Fruit fly (Drosophila melanogaster) whole organism, prepupa: ENCODE data around the gene niki.

Experiments used
- Blimp-1 ChIP-seq: fragments of 200-800 bp; sonication (Bioruptor generic); optimal IDR thresholded peaks from 3 replicates; lab custom pipeline; 2017; ENCODE audit warnings: missing biosample characterization, missing genetic modification characterization, mild to moderate bottlenecking, moderate library complexity, missing genetic modification reagents
- CG10631 ChIP-seq: fragments of 200-800 bp; sonication (Bioruptor generic); optimal IDR thresholded peaks from 2 replicates; lab custom pipeline; 2016; ENCODE audit warnings: missing biosample characterization, missing genetic modification characterization
- CG11294 ChIP-seq: fragments of 200-800 bp; sonication (Bioruptor generic); IDR thresholded peaks from 2 replicates; pipeline ENCODE4 v1.3.6; 2022; ENCODE audit warnings: missing biosample characterization, missing genetic modification characterization
- CG11762 ChIP-seq: fragments of 200-800 bp; sonication (Bioruptor generic); optimal IDR thresholded peaks from 3 replicates; lab custom pipeline; 2016; ENCODE audit warnings: missing biosample characterization, missing genetic modification characterization; ENCODE audit not compliant: insufficient read depth
- CG11902 ChIP-seq: fragments of 200-800 bp; sonication (Bioruptor generic); optimal IDR thresholded peaks from 3 replicates; lab custom pipeline; 2016; ENCODE audit warnings: missing biosample characterization, missing genetic modification characterization
- CG15336 ChIP-seq: fragments of 200-800 bp; sonication (Bioruptor generic); IDR thresholded peaks from 2 replicates; pipeline ENCODE4 v1.3.6; 2022; ENCODE audit warnings: missing biosample characterization, missing genetic modification characterization
- CG1621 ChIP-seq: fragments of 200-800 bp; sonication (Bioruptor generic); optimal IDR thresholded peaks from 3 replicates; lab custom pipeline; 2018; ENCODE audit warnings: missing biosample characterization, mild to moderate bottlenecking, missing genetic modification characterization
- CG16779 ChIP-seq: fragments of 200-800 bp; sonication (Bioruptor generic); optimal IDR thresholded peaks from 3 replicates; lab custom pipeline; 2017; ENCODE audit warnings: missing biosample characterization, mild to moderate bottlenecking, missing genetic modification characterization
- CG3032 ChIP-seq: fragments of 200-800 bp; optimal IDR thresholded peaks from 2 replicates; lab custom pipeline; 2019; ENCODE audit warnings: missing biosample characterization, mild to moderate bottlenecking, missing genetic modification characterization, moderate library complexity
- CG31627 ChIP-seq: fragments of 200-800 bp; sonication (Bioruptor generic); optimal IDR thresholded peaks from 3 replicates; lab custom pipeline; 2016; ENCODE audit warnings: missing biosample characterization, missing genetic modification characterization
- CG32006 ChIP-seq: fragments of 200-800 bp; sonication (Bioruptor generic); optimal IDR thresholded peaks from 3 replicates; lab custom pipeline; 2017; ENCODE audit warnings: missing biosample characterization, mild to moderate bottlenecking, missing genetic modification characterization
- CG34406 ChIP-seq: fragments of 200-800 bp; sonication (Bioruptor generic); optimal IDR thresholded peaks from 3 replicates; lab custom pipeline; 2016; ENCODE audit warnings: missing biosample characterization, missing genetic modification characterization
- CG3919 ChIP-seq: fragments of 200-800 bp; sonication (Bioruptor generic); optimal IDR thresholded peaks from 3 replicates; lab custom pipeline; 2016; ENCODE audit warnings: missing biosample characterization, missing genetic modification characterization
- CG4318 ChIP-seq: fragments of 200-800 bp; sonication (Bioruptor generic); optimal IDR thresholded peaks from 3 replicates; lab custom pipeline; 2017; ENCODE audit warnings: missing biosample characterization, mild to moderate bottlenecking, missing genetic modification characterization
- CG6163 ChIP-seq: fragments of 200-800 bp; sonication (Bioruptor generic); IDR thresholded peaks from 3 replicates; pipeline ENCODE4 v1.3.6; 2022; ENCODE audit warnings: missing biosample characterization, missing genetic modification characterization
- CG6276 ChIP-seq: fragments of 200-800 bp; sonication (Bioruptor generic); optimal IDR thresholded peaks from 2 replicates; lab custom pipeline; 2017; ENCODE audit warnings: missing biosample characterization, mild to moderate bottlenecking, missing genetic modification characterization
- CG6792 ChIP-seq: fragments of 200-800 bp; sonication (Bioruptor generic); optimal IDR thresholded peaks from 3 replicates; lab custom pipeline; 2016; ENCODE audit warnings: missing biosample characterization, missing genetic modification characterization
- CG6808 ChIP-seq: fragments of 200-800 bp; sonication (Bioruptor generic); optimal IDR thresholded peaks from 3 replicates; lab custom pipeline; 2017; ENCODE audit warnings: missing biosample characterization, missing genetic modification characterization, mild to moderate bottlenecking, moderate library complexity, missing genetic modification reagents
- CG6854 ChIP-seq: fragments of 200-800 bp; sonication (Bioruptor generic); optimal IDR thresholded peaks from 2 replicates; lab custom pipeline; 2017; ENCODE audit warnings: missing biosample characterization, mild to moderate bottlenecking, missing genetic modification characterization
- CG7368 ChIP-seq: fragments of 200-800 bp; sonication (Bioruptor generic); optimal IDR thresholded peaks from 3 replicates; lab custom pipeline; 2016; ENCODE audit warnings: missing biosample characterization, missing genetic modification characterization
- CG8119 ChIP-seq: fragments of 200-800 bp; sonication (Bioruptor generic); IDR thresholded peaks from 3 replicates; pipeline ENCODE4 v1.3.6; 2022; ENCODE audit warnings: missing biosample characterization, missing genetic modification characterization
- CG8319 ChIP-seq: fragments of 200-800 bp; sonication (Bioruptor generic); optimal IDR thresholded peaks from 3 replicates; lab custom pipeline; 2016; ENCODE audit warnings: missing biosample characterization, missing genetic modification characterization
- CG8632 ChIP-seq: fragments of 200-800 bp; sonication (Bioruptor generic); optimal IDR thresholded peaks from 3 replicates; lab custom pipeline; 2016; ENCODE audit warnings: missing biosample characterization, missing genetic modification characterization
- CG9139 ChIP-seq: fragments of 200-800 bp; sonication (Bioruptor generic); optimal IDR thresholded peaks from 3 replicates; lab custom pipeline; 2017; ENCODE audit warnings: missing biosample characterization, mild to moderate bottlenecking, missing genetic modification characterization
- Eip75B ChIP-seq: fragments of 200-800 bp; sonication (Bioruptor generic); optimal IDR thresholded peaks from 3 replicates; lab custom pipeline; 2016; ENCODE audit warnings: missing biosample characterization, missing genetic modification characterization
- Eip78C ChIP-seq: fragments of 200-800 bp; sonication (Bioruptor generic); peaks from one replicate; lab custom pipeline; 2016; ENCODE audit warnings: missing biosample characterization, missing genetic modification characterization
- Eip93F ChIP-seq: fragments of 200-800 bp; sonication (Bioruptor generic); optimal IDR thresholded peaks from 2 replicates; lab custom pipeline; 2016; ENCODE audit warnings: missing biosample characterization, mild to moderate bottlenecking, missing genetic modification characterization
- Ets21C ChIP-seq: fragments of 200-800 bp; sonication (Bioruptor generic); optimal IDR thresholded peaks from 3 replicates; lab custom pipeline; 2016; ENCODE audit warnings: missing biosample characterization, missing genetic modification characterization
- Ets96B ChIP-seq: fragments of 200-800 bp; optimal IDR thresholded peaks from 2 replicates; lab custom pipeline; 2019; ENCODE audit warnings: missing biosample characterization, mild to moderate bottlenecking, missing genetic modification characterization, moderate library complexity
- Hr38 ChIP-seq: sonication (Bioruptor generic); optimal IDR thresholded peaks from 2 replicates; lab custom pipeline; 2016; ENCODE audit warnings: missing biosample characterization, missing genetic modification characterization
- Hr39 ChIP-seq: fragments of 200-800 bp; sonication (Bioruptor generic); optimal IDR thresholded peaks from 2 replicates; lab custom pipeline; 2016; ENCODE audit warnings: missing biosample characterization, missing genetic modification characterization
- Lpt ChIP-seq: fragments of 200-800 bp; sonication (Bioruptor generic); optimal IDR thresholded peaks from 3 replicates; lab custom pipeline; 2016; ENCODE audit warnings: missing biosample characterization, missing genetic modification characterization
- Met ChIP-seq: fragments of 200-800 bp; sonication (Bioruptor generic); optimal IDR thresholded peaks from 3 replicates; lab custom pipeline; 2016; ENCODE audit warnings: missing biosample characterization, missing genetic modification characterization
- OdsH ChIP-seq: fragments of 200-800 bp; sonication (Bioruptor generic); optimal IDR thresholded peaks from 3 replicates; lab custom pipeline; 2016; ENCODE audit warnings: missing biosample characterization, missing genetic modification characterization
- Smox ChIP-seq: fragments of 200-800 bp; sonication (Bioruptor generic); optimal IDR thresholded peaks from 3 replicates; lab custom pipeline; 2016; ENCODE audit warnings: missing biosample characterization, missing genetic modification characterization
- Sox102F ChIP-seq: fragments of 200-800 bp; sonication (Bioruptor generic); optimal IDR thresholded peaks from 2 replicates; lab custom pipeline; 2016; ENCODE audit warnings: missing biosample characterization, mild to moderate bottlenecking, missing genetic modification characterization
- Sox15 ChIP-seq: fragments of 200-800 bp; sonication (Bioruptor generic); optimal IDR thresholded peaks from 3 replicates; lab custom pipeline; 2016; ENCODE audit warnings: missing biosample characterization, missing genetic modification characterization
- acj6 ChIP-seq: fragments of 200-800 bp; sonication (Bioruptor generic); optimal IDR thresholded peaks from 3 replicates; lab custom pipeline; 2016; ENCODE audit warnings: missing biosample characterization, missing genetic modification characterization
- cyc ChIP-seq: fragments of 200-800 bp; sonication (Bioruptor generic); optimal IDR thresholded peaks from 3 replicates; lab custom pipeline; 2016; ENCODE audit warnings: missing biosample characterization, missing genetic modification characterization
- dsx ChIP-seq: fragments of 200-800 bp; optimal IDR thresholded peaks from 3 replicates; lab custom pipeline; 2019; ENCODE audit warnings: missing biosample characterization, mild to moderate bottlenecking, missing genetic modification characterization, moderate library complexity; ENCODE audit not compliant: poor library complexity, severe bottlenecking
- eg ChIP-seq: fragments of 200-800 bp; sonication (Bioruptor generic); IDR thresholded peaks from 3 replicates; pipeline ENCODE4 v1.3.6; 2022; ENCODE audit warnings: missing biosample characterization, missing genetic modification characterization
- esn ChIP-seq: fragments of 200-800 bp; sonication (Bioruptor generic); optimal IDR thresholded peaks from 2 replicates; lab custom pipeline; 2016; ENCODE audit warnings: missing biosample characterization, mild to moderate bottlenecking, missing genetic modification characterization, moderate library complexity
- fd59A ChIP-seq: fragments of 200-800 bp; sonication (Bioruptor generic); optimal IDR thresholded peaks from 2 replicates; lab custom pipeline; 2017; ENCODE audit warnings: missing biosample characterization, mild to moderate bottlenecking, missing genetic modification characterization, missing genetic modification reagents
- fd85E ChIP-seq: fragments of 200-800 bp; sonication (Bioruptor generic); optimal IDR thresholded peaks from 3 replicates; lab custom pipeline; 2016; ENCODE audit warnings: missing biosample characterization, missing genetic modification characterization
- fkh ChIP-seq: fragments of 200-800 bp; sonication (Bioruptor generic); optimal IDR thresholded peaks from 3 replicates; lab custom pipeline; 2017; ENCODE audit warnings: missing biosample characterization, mild to moderate bottlenecking, missing genetic modification characterization, moderate library complexity
- lz ChIP-seq: fragments of 200-800 bp; sonication (Bioruptor generic); optimal IDR thresholded peaks from 3 replicates; lab custom pipeline; 2016; ENCODE audit warnings: missing biosample characterization, missing genetic modification characterization
- spab ChIP-seq: fragments of 200-800 bp; sonication (Bioruptor generic); optimal IDR thresholded peaks from 2 replicates; lab custom pipeline; 2017; ENCODE audit warnings: missing biosample characterization, mild to moderate bottlenecking, missing genetic modification characterization, missing genetic modification reagents
- ss ChIP-seq, 2 experiments: fragments of 200-800 bp; sonication (Bioruptor generic); optimal IDR thresholded peaks; 2 replicates in 1 of 2; 3 replicates in 1 of 2; lab custom pipeline; 2017 to 2018; ENCODE audit warnings: mild to moderate bottlenecking in 2 of 2, missing biosample characterization in 2 of 2, missing genetic modification characterization in 2 of 2, moderate library complexity in 1 of 2
- svp ChIP-seq: fragments of 200-800 bp; sonication (Bioruptor generic); peaks from one replicate; lab custom pipeline; 2016; ENCODE audit warnings: missing biosample characterization, missing genetic modification characterization
- topi ChIP-seq: fragments of 200-800 bp; sonication (Bioruptor generic); optimal IDR thresholded peaks from 3 replicates; lab custom pipeline; 2016; ENCODE audit warnings: missing biosample characterization, missing genetic modification characterization
- vri ChIP-seq: fragments of 200-800 bp; sonication (Bioruptor generic); optimal IDR thresholded peaks from 3 replicates; lab custom pipeline; 2016; ENCODE audit warnings: missing biosample characterization, mild to moderate bottlenecking, missing genetic modification characterization

The niki gene

dm6 chr3R:24813637-24814301, 11.7 kb downstream of the niki start, which contains the start of the genes lili and CG34150:
Gene lili, minus strand, starts transcription at chr3R:24814012.
Gene CG34150, plus strand, starts transcription at chr3R:24814262.
- no peak for TF ChIP-seq ss (GFP tag; optimal IDR thresholded peaks at IDR 0.05; lab: Kevin White, UChicago)
- no peak for TF ChIP-seq CG1621
- peak; percentile 64 for TF ChIP-seq topi (GFP tag; lab: Kevin White, UChicago)
- TF ChIP-seq fkh (GFP tag; lab: Kevin White, UChicago) = no peak
- TF ChIP-seq CG6276 (GFP tag; lab: Kevin White, UChicago) = no peak
- TF ChIP-seq fd85E (GFP tag; lab: Kevin White, UChicago) = no peak
- TF ChIP-seq CG16779 (tag; lab: Kevin White, UChicago) = no peak
- peak; percentile 53; the same call in 1 of the 3 replicates for TF ChIP-seq eg (GFP tag; lab: Robert Waterston, UW)
- peak; percentile 69 for TF ChIP-seq lz (GFP tag; lab: Kevin White, UChicago)
- no peak for TF ChIP-seq OdsH (GFP tag; lab: Kevin White, UChicago)
- peak; percentile 22 for TF ChIP-seq CG11762 (GFP tag; lab: Kevin White, UChicago)
- peak; percentile 31; the same call in 1 of the 3 replicates for TF ChIP-seq CG8119
- TF ChIP-seq Lpt (GFP tag; lab: Kevin White, UChicago) = no peak
- no peak for TF ChIP-seq acj6 (GFP tag; lab: Kevin White, UChicago)
- TF ChIP-seq fd59A = no peak
- TF ChIP-seq Sox102F (GFP tag; lab: Kevin White, UChicago) = no peak
- TF ChIP-seq CG11902 = peak; percentile 28
- TF ChIP-seq CG6854 (GFP tag; lab: Kevin White, UChicago) = peak; percentile 53
- peak; percentile 37 for TF ChIP-seq CG8319
- peak; percentile 83 for TF ChIP-seq CG31627 (GFP tag; lab: Kevin White, UChicago)
- TF ChIP-seq Eip78C (GFP tag; lab: Kevin White, UChicago) = peak; percentile 90
- peak; percentile 38; the same call in 1 of the 3 replicates for TF ChIP-seq CG6163 (GFP tag; lab: Robert Waterston, UW)
- TF ChIP-seq CG8632 (GFP tag; lab: Kevin White, UChicago) = no peak
- peak; percentile 33 for TF ChIP-seq CG6792
- no peak for TF ChIP-seq CG10631
- peak; percentile 20 for TF ChIP-seq Eip93F (GFP tag; lab: Kevin White, UChicago)
- peak; percentile 64 for TF ChIP-seq CG3032 (tag; lab: Kevin White, UChicago)
- no peak for TF ChIP-seq spab (GFP tag; lab: Kevin White, UChicago)
- TF ChIP-seq CG4318 (GFP tag; lab: Kevin White, UChicago) = no peak
- TF ChIP-seq CG6808 = no peak
- no peak for TF ChIP-seq svp (GFP tag; lab: Kevin White, UChicago)
- TF ChIP-seq Hr38 (GFP tag; lab: Kevin White, UChicago) = no peak
- TF ChIP-seq Eip75B (GFP tag; lab: Kevin White, UChicago) = no peak
- TF ChIP-seq CG9139 (GFP tag; lab: Kevin White, UChicago) = no peak
- TF ChIP-seq CG34406 (GFP tag; lab: Kevin White, UChicago) = no peak
- TF ChIP-seq esn (GFP tag; lab: Kevin White, UChicago) = peak; percentile 78
- TF ChIP-seq Sox15 = peak; percentile 51
- peak; percentile 45 for TF ChIP-seq dsx (GFP tag; lab: Kevin White, UChicago)
- TF ChIP-seq CG3919 (GFP tag; lab: Kevin White, UChicago) = no peak
- TF ChIP-seq CG32006 (GFP tag; lab: Kevin White, UChicago) = no peak
- TF ChIP-seq Met (GFP tag; lab: Kevin White, UChicago) = no peak
- TF ChIP-seq CG7368 (GFP tag; lab: Kevin White, UChicago) = peak; percentile 40
- peak; percentile 70 for TF ChIP-seq Hr39 (GFP tag; lab: Kevin White, UChicago)
- TF ChIP-seq CG15336 (GFP tag; lab: Robert Waterston, UW) = peak; percentile 32; the same call in 1 of the 2 replicates
- peak; percentile 74 for TF ChIP-seq cyc
- TF ChIP-seq vri (GFP tag; lab: Kevin White, UChicago) = no peak
- TF ChIP-seq Blimp-1 (GFP tag; lab: Kevin White, UChicago) = no peak
- no peak for TF ChIP-seq Ets21C (GFP tag; lab: Kevin White, UChicago)
- TF ChIP-seq Smox (GFP tag; lab: Kevin White, UChicago) = no peak
- no peak for TF ChIP-seq CG11294
- TF ChIP-seq Ets96B (tag; lab: Kevin White, UChicago) = peak; percentile 22
